Fruit fly (Drosophila melanogaster): Measurements from ENCODE around the gene CG15824.
A peak's percentile ranks its signal among the peaks of the same experiment; 100 is the strongest.

Gene CG15824

DNA sequence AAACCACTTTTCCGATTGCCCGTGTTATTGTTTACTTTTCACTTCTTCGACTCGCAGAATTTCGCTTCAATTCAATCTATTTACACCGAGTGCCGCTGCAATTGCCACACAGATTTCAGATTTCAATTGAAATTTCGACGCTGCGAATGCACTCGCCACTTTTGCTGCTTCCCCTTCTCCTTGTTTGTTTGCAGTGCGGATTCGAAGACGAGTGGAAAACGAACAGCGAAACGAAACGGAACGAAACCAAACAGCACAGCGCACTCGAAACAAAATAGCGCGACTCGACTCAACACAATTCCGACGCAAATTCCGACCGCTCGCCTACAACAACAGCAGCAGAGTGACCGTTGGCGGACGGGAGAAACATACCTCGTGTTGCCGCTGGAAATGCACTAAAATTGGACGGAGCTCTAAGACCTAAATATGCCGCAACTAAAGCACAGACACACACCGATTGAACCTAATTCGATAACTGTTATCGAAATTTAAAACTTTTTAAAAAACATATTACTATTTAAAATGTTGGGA is 34.1 kb downstream of the CG15824 start, which contains the start of gene drongo (continued):
- TF ChIP-seq CG3995 (GFP tag; optimal IDR thresholded peaks at IDR 0.05), result peak; percentile 17
- peak; percentile 64 for TF ChIP-seq Rfx (GFP tag; IDR thresholded peaks at IDR 0.05)
- peak; percentile 15 for TF ChIP-seq ewg (GFP tag; optimal IDR thresholded peaks at IDR 0.05)
- no peak for TF ChIP-seq dmrt99B (tag; optimal IDR thresholded peaks at IDR 0.05)
- TF ChIP-seq CG32532 (GFP tag; IDR thresholded peaks at IDR 0.05), result no peak
- TF ChIP-seq CG9932 (GFP tag; IDR thresholded peaks at IDR 0.05), result peak; percentile 32; the same call in 1 of the 2 replicates
- no peak for TF ChIP-seq MTF-1 (GFP tag; optimal IDR thresholded peaks at IDR 0.05; ENCODE audit: borderline replicate concordance)
- TF ChIP-seq unc-4 (GFP tag; IDR thresholded peaks at IDR 0.05; ENCODE audit: partially characterized antibody), result peak; percentile 49
- peak; percentile 45; the same call in 1 of the 4 replicates for TF ChIP-seq Dll (GFP tag; IDR thresholded peaks at IDR 0.05; ENCODE audit: partially characterized antibody)
- no peak for TF ChIP-seq Optix (GFP tag; IDR thresholded peaks at IDR 0.05)
- TF ChIP-seq ash1 (GFP tag; optimal IDR thresholded peaks at IDR 0.05), result peak; percentile 37
- TF ChIP-seq CG4404 (GFP tag; IDR thresholded peaks at IDR 0.05), result no peak
- TF ChIP-seq H15 (GFP tag; IDR thresholded peaks at IDR 0.05), result no peak
- TF ChIP-seq phol (tag; optimal IDR thresholded peaks at IDR 0.05), result peak; percentile 37
- peak; percentile 97 for TF ChIP-seq CG9797 (GFP tag; optimal IDR thresholded peaks at IDR 0.05)
- peak; percentile 9 for TF ChIP-seq ftz-f1 (GFP tag; optimal IDR thresholded peaks at IDR 0.05)
- no peak for TF ChIP-seq tgo (GFP tag; IDR thresholded peaks at IDR 0.05)
- no peak for TF ChIP-seq esg (GFP tag; conservative IDR thresholded peaks at IDR 0.05)
- TF ChIP-seq CG9876 (GFP tag; optimal IDR thresholded peaks at IDR 0.05), result peak; percentile 8
- TF ChIP-seq stwl (tag; optimal IDR thresholded peaks at IDR 0.05), result peak; percentile 43
- no peak; the same call in 1 of the 2 replicates for TF ChIP-seq CG31441 (GFP tag; IDR thresholded peaks at IDR 0.05)
- TF ChIP-seq Aef1 (GFP tag; IDR thresholded peaks at IDR 0.05), result peak; percentile 54; the same call in 2 of the 3 replicates
- TF ChIP-seq nau (GFP tag; optimal IDR thresholded peaks at IDR 0.05), result peak; percentile 17
- TF ChIP-seq CG4820 (GFP tag; optimal IDR thresholded peaks at IDR 0.05), result no peak
- TF ChIP-seq Hr39 (optimal IDR thresholded peaks at IDR 0.05), result no peak
- TF ChIP-seq CG33557 (GFP tag; optimal IDR thresholded peaks at IDR 0.05), result peak; percentile 33
- TF ChIP-seq klu (GFP tag; IDR thresholded peaks at IDR 0.05), result no peak
- peak; percentile 69 for TF ChIP-seq CG12769 (tag; optimal IDR thresholded peaks at IDR 0.05)
- TF ChIP-seq ems (GFP tag; optimal IDR thresholded peaks at IDR 0.05), result peak; percentile 45
- TF ChIP-seq CG9437 (GFP tag; optimal IDR thresholded peaks at IDR 0.05), result peak; percentile 28
- TF ChIP-seq Ssrp (tag; optimal IDR thresholded peaks at IDR 0.05), result no peak
- TF ChIP-seq CG33213 (GFP tag; optimal IDR thresholded peaks at IDR 0.05), result peak; percentile 75
- TF ChIP-seq CG7357 (GFP tag; IDR thresholded peaks at IDR 0.05), result 0 out of 3 replicates have a peak, but pooled peaks have one; percentile 20
- TF ChIP-seq CG17328 (GFP tag; IDR thresholded peaks at IDR 0.05), result peak; percentile 32; the same call in 1 of the 2 replicates
- TF ChIP-seq crc (GFP tag; optimal IDR thresholded peaks at IDR 0.05), result no peak
- TF ChIP-seq Neu2 (GFP tag; optimal IDR thresholded peaks at IDR 0.05; ENCODE audit: borderline replicate concordance), result no peak
- peak; percentile 12 to 17 for TF ChIP-seq bsh (GFP tag; optimal IDR thresholded peaks at IDR 0.05)
- TF ChIP-seq Lim3 (GFP tag; IDR thresholded peaks at IDR 0.05), result no peak
- peak; percentile 59; the same call in 1 of the 3 replicates for TF ChIP-seq ken (GFP tag; IDR thresholded peaks at IDR 0.05)
- TF ChIP-seq Taf1 (GFP tag; IDR thresholded peaks at IDR 0.05), result no peak
- TF ChIP-seq CG8281 (tag; optimal IDR thresholded peaks at IDR 0.05), result no peak
- peak; percentile 86 for TF ChIP-seq sens (GFP tag)
- TF ChIP-seq sd (tag; optimal IDR thresholded peaks at IDR 0.05), result peak; percentile 86
- TF ChIP-seq B-H2 (GFP tag; optimal IDR thresholded peaks at IDR 0.05), result peak; percentile 57
- TF ChIP-seq Dbx (GFP tag; IDR thresholded peaks at IDR 0.05), result peak; percentile 48; the same call in 2 of the 3 replicates
- TF ChIP-seq Atf3 (GFP tag; optimal IDR thresholded peaks at IDR 0.05), result no peak
- peak; percentile 33; the same call in 1 of the 2 replicates for TF ChIP-seq CG11247 (GFP tag; IDR thresholded peaks at IDR 0.05)
- no peak for TF ChIP-seq fd3F (GFP tag; optimal IDR thresholded peaks at IDR 0.05)
- TF ChIP-seq cg (GFP tag; optimal IDR thresholded peaks at IDR 0.05), result peak; percentile 80
- no peak for TF ChIP-seq NK7.1 (GFP tag; optimal IDR thresholded peaks at IDR 0.05)
- TF ChIP-seq Asciz (GFP tag; optimal IDR thresholded peaks at IDR 0.05), result peak; percentile 1
